Fruit fly (Drosophila melanogaster) whole organism, prepupa: ENCODE data around the gene CG10962.

ENCODE experiments used
- Blimp-1 ChIP-seq: fragments of 200-800 bp; sonication (Bioruptor generic); optimal IDR thresholded peaks from 3 replicates; lab custom pipeline; 2017; ENCODE audit warnings: missing biosample characterization, missing genetic modification characterization, mild to moderate bottlenecking, moderate library complexity, missing genetic modification reagents
- CG10631 ChIP-seq: fragments of 200-800 bp; sonication (Bioruptor generic); optimal IDR thresholded peaks from 2 replicates; lab custom pipeline; 2016; ENCODE audit warnings: missing biosample characterization, missing genetic modification characterization
- CG11294 ChIP-seq: fragments of 200-800 bp; sonication (Bioruptor generic); IDR thresholded peaks from 2 replicates; pipeline ENCODE4 v1.3.6; 2022; ENCODE audit warnings: missing biosample characterization, missing genetic modification characterization
- CG11902 ChIP-seq: fragments of 200-800 bp; sonication (Bioruptor generic); optimal IDR thresholded peaks from 3 replicates; lab custom pipeline; 2016; ENCODE audit warnings: missing biosample characterization, missing genetic modification characterization
- CG16779 ChIP-seq: fragments of 200-800 bp; sonication (Bioruptor generic); optimal IDR thresholded peaks from 3 replicates; lab custom pipeline; 2017; ENCODE audit warnings: missing biosample characterization, mild to moderate bottlenecking, missing genetic modification characterization
- CG32006 ChIP-seq: fragments of 200-800 bp; sonication (Bioruptor generic); optimal IDR thresholded peaks from 3 replicates; lab custom pipeline; 2017; ENCODE audit warnings: missing biosample characterization, mild to moderate bottlenecking, missing genetic modification characterization
- CG34406 ChIP-seq: fragments of 200-800 bp; sonication (Bioruptor generic); optimal IDR thresholded peaks from 3 replicates; lab custom pipeline; 2016; ENCODE audit warnings: missing biosample characterization, missing genetic modification characterization
- CG4318 ChIP-seq: fragments of 200-800 bp; sonication (Bioruptor generic); optimal IDR thresholded peaks from 3 replicates; lab custom pipeline; 2017; ENCODE audit warnings: missing biosample characterization, mild to moderate bottlenecking, missing genetic modification characterization
- CG6276 ChIP-seq: fragments of 200-800 bp; sonication (Bioruptor generic); optimal IDR thresholded peaks from 2 replicates; lab custom pipeline; 2017; ENCODE audit warnings: missing biosample characterization, mild to moderate bottlenecking, missing genetic modification characterization
- CG6792 ChIP-seq: fragments of 200-800 bp; sonication (Bioruptor generic); optimal IDR thresholded peaks from 3 replicates; lab custom pipeline; 2016; ENCODE audit warnings: missing biosample characterization, missing genetic modification characterization
- CG6808 ChIP-seq: fragments of 200-800 bp; sonication (Bioruptor generic); optimal IDR thresholded peaks from 3 replicates; lab custom pipeline; 2017; ENCODE audit warnings: missing biosample characterization, missing genetic modification characterization, mild to moderate bottlenecking, moderate library complexity, missing genetic modification reagents
- CG7368 ChIP-seq: fragments of 200-800 bp; sonication (Bioruptor generic); optimal IDR thresholded peaks from 3 replicates; lab custom pipeline; 2016; ENCODE audit warnings: missing biosample characterization, missing genetic modification characterization
- CG8119 ChIP-seq: fragments of 200-800 bp; sonication (Bioruptor generic); IDR thresholded peaks from 3 replicates; pipeline ENCODE4 v1.3.6; 2022; ENCODE audit warnings: missing biosample characterization, missing genetic modification characterization
- CG8319 ChIP-seq: fragments of 200-800 bp; sonication (Bioruptor generic); optimal IDR thresholded peaks from 3 replicates; lab custom pipeline; 2016; ENCODE audit warnings: missing biosample characterization, missing genetic modification characterization
- CG8632 ChIP-seq: fragments of 200-800 bp; sonication (Bioruptor generic); optimal IDR thresholded peaks from 3 replicates; lab custom pipeline; 2016; ENCODE audit warnings: missing biosample characterization, missing genetic modification characterization
- CG9139 ChIP-seq: fragments of 200-800 bp; sonication (Bioruptor generic); optimal IDR thresholded peaks from 3 replicates; lab custom pipeline; 2017; ENCODE audit warnings: missing biosample characterization, mild to moderate bottlenecking, missing genetic modification characterization
- Eip75B ChIP-seq: fragments of 200-800 bp; sonication (Bioruptor generic); optimal IDR thresholded peaks from 3 replicates; lab custom pipeline; 2016; ENCODE audit warnings: missing biosample characterization, missing genetic modification characterization
- Eip93F ChIP-seq: fragments of 200-800 bp; sonication (Bioruptor generic); optimal IDR thresholded peaks from 2 replicates; lab custom pipeline; 2016; ENCODE audit warnings: missing biosample characterization, mild to moderate bottlenecking, missing genetic modification characterization
- Ets21C ChIP-seq: fragments of 200-800 bp; sonication (Bioruptor generic); optimal IDR thresholded peaks from 3 replicates; lab custom pipeline; 2016; ENCODE audit warnings: missing biosample characterization, missing genetic modification characterization
- Ets96B ChIP-seq: fragments of 200-800 bp; optimal IDR thresholded peaks from 2 replicates; lab custom pipeline; 2019; ENCODE audit warnings: missing biosample characterization, mild to moderate bottlenecking, missing genetic modification characterization, moderate library complexity
- Gug ChIP-seq: fragments of 200-800 bp; sonication (Bioruptor generic); IDR thresholded peaks from 2 replicates; pipeline ENCODE4 v1.3.6; 2022; ENCODE audit warnings: missing biosample characterization, missing genetic modification characterization
- Hr38 ChIP-seq: sonication (Bioruptor generic); optimal IDR thresholded peaks from 2 replicates; lab custom pipeline; 2016; ENCODE audit warnings: missing biosample characterization, missing genetic modification characterization
- Hr4 ChIP-seq: fragments of 200-800 bp; sonication (Bioruptor generic); optimal IDR thresholded peaks from 3 replicates; lab custom pipeline; 2016; ENCODE audit warnings: missing biosample characterization, missing genetic modification characterization
- Met ChIP-seq: fragments of 200-800 bp; sonication (Bioruptor generic); optimal IDR thresholded peaks from 3 replicates; lab custom pipeline; 2016; ENCODE audit warnings: missing biosample characterization, missing genetic modification characterization
- Sox102F ChIP-seq: fragments of 200-800 bp; sonication (Bioruptor generic); optimal IDR thresholded peaks from 2 replicates; lab custom pipeline; 2016; ENCODE audit warnings: missing biosample characterization, mild to moderate bottlenecking, missing genetic modification characterization
- Sox14 ChIP-seq: fragments of 200-800 bp; sonication (Bioruptor generic); optimal IDR thresholded peaks from 3 replicates; lab custom pipeline; 2016; ENCODE audit warnings: missing biosample characterization, missing genetic modification characterization
- Sox15 ChIP-seq: fragments of 200-800 bp; sonication (Bioruptor generic); optimal IDR thresholded peaks from 3 replicates; lab custom pipeline; 2016; ENCODE audit warnings: missing biosample characterization, missing genetic modification characterization
- achi ChIP-seq: fragments of 200-800 bp; sonication (Bioruptor generic); optimal IDR thresholded peaks from 3 replicates; lab custom pipeline; 2016; ENCODE audit warnings: missing biosample characterization, missing genetic modification characterization
- cyc ChIP-seq: fragments of 200-800 bp; sonication (Bioruptor generic); optimal IDR thresholded peaks from 3 replicates; lab custom pipeline; 2016; ENCODE audit warnings: missing biosample characterization, missing genetic modification characterization
- dac ChIP-seq: fragments of 200-800 bp; sonication (Bioruptor generic); optimal IDR thresholded peaks from 2 replicates; lab custom pipeline; 2017; ENCODE audit warnings: missing biosample characterization, mild to moderate bottlenecking, missing genetic modification characterization
- dsx ChIP-seq: fragments of 200-800 bp; optimal IDR thresholded peaks from 3 replicates; lab custom pipeline; 2019; ENCODE audit warnings: missing biosample characterization, mild to moderate bottlenecking, missing genetic modification characterization, moderate library complexity; ENCODE audit not compliant: poor library complexity, severe bottlenecking
- eg ChIP-seq: fragments of 200-800 bp; sonication (Bioruptor generic); IDR thresholded peaks from 3 replicates; pipeline ENCODE4 v1.3.6; 2022; ENCODE audit warnings: missing biosample characterization, missing genetic modification characterization
- fd59A ChIP-seq: fragments of 200-800 bp; sonication (Bioruptor generic); optimal IDR thresholded peaks from 2 replicates; lab custom pipeline; 2017; ENCODE audit warnings: missing biosample characterization, mild to moderate bottlenecking, missing genetic modification characterization, missing genetic modification reagents
- fd85E ChIP-seq: fragments of 200-800 bp; sonication (Bioruptor generic); optimal IDR thresholded peaks from 3 replicates; lab custom pipeline; 2016; ENCODE audit warnings: missing biosample characterization, missing genetic modification characterization
- lz ChIP-seq: fragments of 200-800 bp; sonication (Bioruptor generic); optimal IDR thresholded peaks from 3 replicates; lab custom pipeline; 2016; ENCODE audit warnings: missing biosample characterization, missing genetic modification characterization
- net ChIP-seq: fragments of 200-800 bp; sonication (Bioruptor generic); optimal IDR thresholded peaks from 3 replicates; lab custom pipeline; 2016; ENCODE audit warnings: missing biosample characterization, missing genetic modification characterization
- pdm3 ChIP-seq: fragments of 200-800 bp; sonication (Bioruptor generic); optimal IDR thresholded peaks from 3 replicates; lab custom pipeline; 2016; ENCODE audit warnings: missing biosample characterization, missing genetic modification characterization
- salr ChIP-seq, 2 experiments: fragments of 200-800 bp; sonication (Bioruptor generic); optimal IDR thresholded peaks; 3 replicates each; lab custom pipeline; 2016 to 2018; ENCODE audit warnings: missing biosample characterization in 2 of 2, missing genetic modification characterization in 2 of 2, mild to moderate bottlenecking in 1 of 2
- spab ChIP-seq: fragments of 200-800 bp; sonication (Bioruptor generic); optimal IDR thresholded peaks from 2 replicates; lab custom pipeline; 2017; ENCODE audit warnings: missing biosample characterization, mild to moderate bottlenecking, missing genetic modification characterization, missing genetic modification reagents
- ss ChIP-seq, 2 experiments: fragments of 200-800 bp; sonication (Bioruptor generic); optimal IDR thresholded peaks; 2 replicates in 1 of 2; 3 replicates in 1 of 2; lab custom pipeline; 2017 to 2018; ENCODE audit warnings: mild to moderate bottlenecking in 2 of 2, missing biosample characterization in 2 of 2, missing genetic modification characterization in 2 of 2, moderate library complexity in 1 of 2
- svp ChIP-seq: fragments of 200-800 bp; sonication (Bioruptor generic); peaks from one replicate; lab custom pipeline; 2016; ENCODE audit warnings: missing biosample characterization, missing genetic modification characterization
- topi ChIP-seq: fragments of 200-800 bp; sonication (Bioruptor generic); optimal IDR thresholded peaks from 3 replicates; lab custom pipeline; 2016; ENCODE audit warnings: missing biosample characterization, missing genetic modification characterization
- vri ChIP-seq: fragments of 200-800 bp; sonication (Bioruptor generic); optimal IDR thresholded peaks from 3 replicates; lab custom pipeline; 2016; ENCODE audit warnings: missing biosample characterization, mild to moderate bottlenecking, missing genetic modification characterization

CG10962 gene

dm6 chrX:9004333-9004732 is 30.3 kb upstream of the CG10962 start (continued):
- TF ChIP-seq Ets21C (GFP tag; lab: Kevin White, UChicago): no peak
- TF ChIP-seq CG7368 (GFP tag; lab: Kevin White, UChicago): peak; percentile 11
- TF ChIP-seq Ets96B (tag; lab: Kevin White, UChicago): peak; percentile 41
- peak; percentile 1 for TF ChIP-seq CG6276 (GFP tag; lab: Kevin White, UChicago)
- peak; percentile 37 for TF ChIP-seq Hr4 (GFP tag; lab: Kevin White, UChicago)
- peak in 1 of 2 experiments; percentile 51 for TF ChIP-seq ss (GFP tag; optimal IDR thresholded peaks at IDR 0.05; lab: Kevin White, UChicago)
- TF ChIP-seq dsx (GFP tag; lab: Kevin White, UChicago): peak; percentile 16
- peak; percentile 51; the same call in 2 of the 3 replicates for TF ChIP-seq eg (GFP tag; lab: Robert Waterston, UW)
- no peak for TF ChIP-seq Eip93F (GFP tag; lab: Kevin White, UChicago)
- peak; percentile 13 for TF ChIP-seq CG9139 (GFP tag; lab: Kevin White, UChicago)
- peak; percentile 40; the same call in 1 of the 3 replicates for TF ChIP-seq CG8119
- TF ChIP-seq cyc (GFP tag; lab: Kevin White, UChicago): peak; percentile 24
- peak; percentile 12 for TF ChIP-seq topi (GFP tag; lab: Kevin White, UChicago)
- peak; percentile 5 for TF ChIP-seq CG8319 (GFP tag; lab: Kevin White, UChicago)
- TF ChIP-seq Sox14 (GFP tag; lab: Kevin White, UChicago): peak; percentile 29
- no peak for TF ChIP-seq net
- no peak for TF ChIP-seq CG11902
- no peak for TF ChIP-seq fd85E (GFP tag; lab: Kevin White, UChicago)
- no peak for TF ChIP-seq dac (GFP tag; lab: Kevin White, UChicago)
- peak; percentile 28 for TF ChIP-seq CG10631 (GFP tag; lab: Kevin White, UChicago)
- peak; percentile 33 for TF ChIP-seq lz (GFP tag; lab: Kevin White, UChicago)
- no peak for TF ChIP-seq Hr38 (GFP tag; lab: Kevin White, UChicago)
- peak; percentile 4 for TF ChIP-seq achi
- TF ChIP-seq CG34406 (GFP tag; lab: Kevin White, UChicago): peak; percentile 18
- TF ChIP-seq fd59A (GFP tag; lab: Kevin White, UChicago): no peak
- no peak for TF ChIP-seq CG16779 (tag; lab: Kevin White, UChicago)
- TF ChIP-seq pdm3 (GFP tag; lab: Kevin White, UChicago): peak; percentile 40
- TF ChIP-seq CG4318 (GFP tag; lab: Kevin White, UChicago): peak; percentile 22
- TF ChIP-seq CG6808 (GFP tag; lab: Kevin White, UChicago): peak; percentile 38
- TF ChIP-seq Gug (GFP tag; lab: Robert Waterston, UW): no peak
- peak; percentile 87 for TF ChIP-seq svp
- TF ChIP-seq salr (GFP tag; optimal IDR thresholded peaks at IDR 0.05; lab: Kevin White, UChicago): no peak
- no peak for TF ChIP-seq Sox15 (GFP tag; lab: Kevin White, UChicago)
- peak; percentile 16 for TF ChIP-seq Sox102F (GFP tag; lab: Kevin White, UChicago)
- peak; percentile 42 for TF ChIP-seq CG32006 (GFP tag; lab: Kevin White, UChicago)
- no peak for TF ChIP-seq CG8632 (GFP tag; lab: Kevin White, UChicago)
- no peak for TF ChIP-seq vri (GFP tag; lab: Kevin White, UChicago)
- peak; percentile 53 for TF ChIP-seq Met (GFP tag; lab: Kevin White, UChicago)

dm6 chrX:8984342-8984741 is 10.3 kb upstream of the CG10962 start, which contains the start of gene CG12662:
CG12662 (minus strand) TSS chrX:8984442.
- TF ChIP-seq cyc (GFP tag; lab: Kevin White, UChicago): no peak
- TF ChIP-seq Eip93F (GFP tag; lab: Kevin White, UChicago): no peak
- TF ChIP-seq CG11294 (GFP tag; lab: Robert Waterston, UW): no peak
- no peak for TF ChIP-seq ss (GFP tag; optimal IDR thresholded peaks at IDR 0.05; lab: Kevin White, UChicago)
- no peak for TF ChIP-seq eg (GFP tag; lab: Robert Waterston, UW)
- TF ChIP-seq achi: no peak
- no peak for TF ChIP-seq Ets96B (tag; lab: Kevin White, UChicago)
- TF ChIP-seq Hr4 (GFP tag; lab: Kevin White, UChicago): no peak
- TF ChIP-seq CG10631 (GFP tag; lab: Kevin White, UChicago): no peak
- no peak for TF ChIP-seq Blimp-1 (GFP tag; lab: Kevin White, UChicago)
- TF ChIP-seq spab (GFP tag; lab: Kevin White, UChicago): no peak
- TF ChIP-seq CG6792 (GFP tag; lab: Kevin White, UChicago): no peak
- no peak for TF ChIP-seq Hr38 (GFP tag; lab: Kevin White, UChicago)
- no peak for TF ChIP-seq Eip75B (GFP tag; lab: Kevin White, UChicago)
- TF ChIP-seq CG8632 (GFP tag; lab: Kevin White, UChicago): no peak
- no peak for TF ChIP-seq CG8119
